Worm (Caenorhabditis elegans) whole organism, L4 larva: ENCODE measurements around the gene K08D8.7.

Source experiments
- F44E2.7 ChIP-seq: fragments of 200-800 bp; sonication (Bioruptor generic); IDR thresholded peaks from 2 replicates; pipeline ENCODE4 v2.1.2; 2022; ENCODE audit warnings: missing genetic modification characterization, missing compliant biosample characterization
- T20F7.1 ChIP-seq: fragments of 200-800 bp; sonication (Bioruptor generic); optimal IDR thresholded peaks from 2 replicates; lab custom pipeline; 2018; ENCODE audit warnings: mild to moderate bottlenecking, missing genetic modification characterization, missing compliant biosample characterization
- Y75B8A.6 ChIP-seq: fragments of 200-800 bp; sonication (Bioruptor generic); IDR thresholded peaks from 2 replicates; pipeline ENCODE4 v1.3.6; 2022; ENCODE audit warnings: missing genetic modification reagents, missing genetic modification characterization, missing compliant biosample characterization
- ama-1 ChIP-seq: fragments of 150-350 bp; optimal IDR thresholded peaks from 2 replicates; lab custom pipeline; 2014; ENCODE audit warnings: inconsistent platforms, mixed read lengths
- fkh-10 ChIP-seq: fragments of 150-350 bp; optimal IDR thresholded peaks from 2 replicates; lab custom pipeline; 2014; ENCODE audit warnings: missing biosample characterization, missing genetic modification reagents, missing genetic modification characterization
- jun-1 ChIP-seq: fragments of 150-350 bp; optimal IDR thresholded peaks from 2 replicates; lab custom pipeline; 2014; ENCODE audit warnings: missing biosample characterization, missing genetic modification reagents, missing genetic modification characterization
- mep-1 ChIP-seq: fragments of 150-350 bp; sonication (generic microtip); optimal IDR thresholded peaks from 3 replicates; lab custom pipeline; 2014; ENCODE audit warnings: missing biosample characterization, missing genetic modification characterization
- nhr-25 ChIP-seq: sonication (generic microtip); optimal IDR thresholded peaks from 2 replicates; lab custom pipeline; 2017; ENCODE audit warnings: missing genetic modification characterization, mild to moderate bottlenecking, missing compliant biosample characterization, antibody characterized with exemption, moderate library complexity, borderline replicate concordance; ENCODE audit not compliant: insufficient read depth
- nhr-28 ChIP-seq: fragments of 150-350 bp; optimal IDR thresholded peaks from 2 replicates; lab custom pipeline; 2014; ENCODE audit warnings: missing biosample characterization, missing genetic modification characterization
- pqm-1 ChIP-seq: sonication (generic microtip); optimal IDR thresholded peaks from 2 replicates; lab custom pipeline; 2017; ENCODE audit warnings: missing biosample characterization, missing genetic modification characterization
- set-16 ChIP-seq: fragments of 200-800 bp; sonication (Bioruptor generic); IDR thresholded peaks from 2 replicates; pipeline ENCODE4 v1.3.6; 2022; ENCODE audit warnings: missing genetic modification reagents, missing genetic modification characterization, missing compliant biosample characterization
- skn-1 ChIP-seq: fragments of 150-350 bp; optimal IDR thresholded peaks from 2 replicates; lab custom pipeline; 2014; ENCODE audit warnings: missing biosample characterization, missing genetic modification characterization

DNA sequence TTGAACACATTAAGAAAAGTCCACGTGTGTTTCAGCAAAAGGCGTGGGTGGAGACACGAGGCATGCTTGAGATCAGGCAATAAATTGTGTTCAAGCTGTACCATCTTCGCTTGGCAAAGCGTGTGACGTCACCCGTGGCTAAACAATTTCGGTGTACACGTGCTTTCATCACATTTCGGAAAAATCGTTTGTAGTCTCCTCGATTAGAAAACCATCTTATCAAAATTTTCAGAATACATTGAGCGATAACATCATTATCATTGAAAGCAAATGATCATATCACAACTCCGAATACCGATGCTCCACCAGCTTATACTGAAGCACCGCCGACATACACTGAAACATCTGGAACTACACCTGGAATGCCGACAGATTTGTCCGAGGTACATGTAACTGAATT is 5.0 kb downstream of the K08D8.7 start:
- no peak for TF ChIP-seq jun-1 (tag; lab: Kevin White, UChicago)
- no peak for TF ChIP-seq fkh-10 (GFP tag; lab: Kevin White, UChicago)
- no peak for TF ChIP-seq nhr-25 (tag; lab: Kevin White, UChicago)
- no peak for TF ChIP-seq skn-1 (tag; lab: Kevin White, UChicago)
- no peak for TF ChIP-seq F44E2.7 (GFP tag; lab: Robert Waterston, UW)
- peak; percentile 18 for TF ChIP-seq pqm-1 (tag; lab: Kevin White, UChicago)
- TF ChIP-seq set-16, result no peak
- TF ChIP-seq mep-1, result no peak
- TF ChIP-seq ama-1 (lab: Kevin White, UChicago), result no peak
- no peak for TF ChIP-seq Y75B8A.6 (GFP tag; lab: Robert Waterston, UW)
- peak; percentile 67 for TF ChIP-seq nhr-28
- no peak for TF ChIP-seq T20F7.1 (GFP tag; lab: Kevin White, UChicago)
